Worm (Caenorhabditis elegans) whole organism, L2 larva: ENCODE data around the gene C04A11.1.

Experiments
- R02D3.7 ChIP-seq: fragments of 150-350 bp; optimal IDR thresholded peaks from 2 replicates; lab custom pipeline; 2014; ENCODE audit warnings: missing biosample characterization, missing genetic modification characterization
- mab-5 ChIP-seq: fragments of 150-350 bp; optimal IDR thresholded peaks from 2 replicates; lab custom pipeline; 2014; ENCODE audit warnings: missing biosample characterization, missing genetic modification characterization
- nhr-25 ChIP-seq: fragments of 150-350 bp; sonication (generic microtip); optimal IDR thresholded peaks from 3 replicates; lab custom pipeline; 2014; ENCODE audit warnings: missing biosample characterization, missing genetic modification characterization
- nhr-77 ChIP-seq: fragments of 150-350 bp; optimal IDR thresholded peaks from 2 replicates; lab custom pipeline; 2014; ENCODE audit warnings: missing biosample characterization, missing genetic modification characterization
- snpc-4 ChIP-seq: fragments of 150-350 bp; optimal IDR thresholded peaks from 2 replicates; lab custom pipeline; 2014; ENCODE audit warnings: missing biosample characterization, missing genetic modification characterization
- unc-39 ChIP-seq: fragments of 150-350 bp; optimal IDR thresholded peaks from 2 replicates; lab custom pipeline; 2014; ENCODE audit warnings: missing biosample characterization, missing genetic modification characterization
- unc-62 ChIP-seq: fragments of 150-350 bp; optimal IDR thresholded peaks from 2 replicates; lab custom pipeline; 2014; ENCODE audit warnings: missing biosample characterization, missing genetic modification reagents, missing genetic modification characterization

ce11 chrX:13631122-13631672 lies 29.1 kb upstream of the C04A11.1 start, which contains the start of gene nlg-1:
- TF ChIP-seq nhr-25 (tag; lab: Kevin White, UChicago) (no peak), snpc-4 (no peak), unc-62 (GFP tag; lab: Kevin White, UChicago) (no peak), unc-39 (tag; lab: Kevin White, UChicago) (no peak), mab-5 (tag; lab: Kevin White, UChicago) (no peak), R02D3.7 (tag; lab: Kevin White, UChicago) (no peak), nhr-77 (tag; lab: Kevin White, UChicago) (no peak)
